Fruit fly (Drosophila melanogaster): ENCODE results near the gene Apl.

Gene Apl

dm6 chr3L:16615132-16615709 lies 20.2 kb downstream of the Apl start, which contains the start of gene Mo25 (continued):
- TF ChIP-seq CG9437 (GFP tag; optimal IDR thresholded peaks at IDR 0.05) (peak; percentile 6), CG18011 (GFP tag; optimal IDR thresholded peaks at IDR 0.05) (no peak), Adf1 (GFP tag; IDR thresholded peaks at IDR 0.05) (peak; percentile 39; the same call in 1 of the 2 replicates), MBD-R2 (GFP tag; IDR thresholded peaks at IDR 0.05) (peak; percentile 86), ato (GFP tag; IDR thresholded peaks at IDR 0.05; ENCODE audit: partially characterized antibody) (peak; percentile 55), ssp (GFP tag; IDR thresholded peaks at IDR 0.05) (peak; percentile 29; the same call in 1 of the 2 replicates), CG4424 (GFP tag; optimal IDR thresholded peaks at IDR 0.05) (peak; percentile 52), tin (GFP tag; optimal IDR thresholded peaks at IDR 0.05) (peak; percentile 49), TFAM (GFP tag; optimal IDR thresholded peaks at IDR 0.05) (no peak), NC2α (GFP tag; optimal IDR thresholded peaks at IDR 0.05) (no peak), peb (GFP tag; IDR thresholded peaks at IDR 0.05) (no peak), CG8924 (tag; optimal IDR thresholded peaks at IDR 0.05) (peak; percentile 51), CG4328 (GFP tag; optimal IDR thresholded peaks at IDR 0.05) (peak; percentile 7), HLH3B (GFP tag; IDR thresholded peaks at IDR 0.05) (peak; percentile 32; the same call in 1 of the 2 replicates), C15 (GFP tag; IDR thresholded peaks at IDR 0.05) (no peak), CG8388 (GFP tag; optimal IDR thresholded peaks at IDR 0.05) (peak; percentile 11), HLHmδ (GFP tag; optimal IDR thresholded peaks at IDR 0.05) (no peak), CG11247 (GFP tag; IDR thresholded peaks at IDR 0.05) (peak; percentile 35; the same call in 1 of the 2 replicates), sug (tag; optimal IDR thresholded peaks at IDR 0.05) (peak; percentile 52), HHEX (GFP tag; optimal IDR thresholded peaks at IDR 0.05) (no peak), CG17359 (tag; optimal IDR thresholded peaks at IDR 0.05) (peak; percentile 29), CG2116 (GFP tag; optimal IDR thresholded peaks at IDR 0.05) (peak; percentile 84), CG9876 (GFP tag; optimal IDR thresholded peaks at IDR 0.05) (no peak), mam (GFP tag; optimal IDR thresholded peaks at IDR 0.05) (peak; percentile 7), Sin3A (optimal IDR thresholded peaks at IDR 0.05) (no peak), Fer2 (tag; optimal IDR thresholded peaks at IDR 0.05) (peak; percentile 10), CG18262 (tag; optimal IDR thresholded peaks at IDR 0.05) (peak; percentile 34), trem (tag; optimal IDR thresholded peaks at IDR 0.05) (peak; percentile 78), CG7556 (GFP tag; optimal IDR thresholded peaks at IDR 0.05) (peak; percentile 29), CG30020 (tag; optimal IDR thresholded peaks at IDR 0.05) (peak; percentile 52), CoRest (tag; optimal IDR thresholded peaks at IDR 0.05) (peak; percentile 36), Dip3 (GFP tag; optimal IDR thresholded peaks at IDR 0.05) (peak; percentile 21), CG33213 (GFP tag; optimal IDR thresholded peaks at IDR 0.05) (no peak), CG13123 (GFP tag; optimal IDR thresholded peaks at IDR 0.05) (no peak), BEAF-32 (GFP tag; optimal IDR thresholded peaks at IDR 0.05) (peak; percentile 79), Rfx (GFP tag; IDR thresholded peaks at IDR 0.05) (peak; percentile 77), CG5245 (GFP tag; optimal IDR thresholded peaks at IDR 0.05) (peak; percentile 18), fd3F (GFP tag; optimal IDR thresholded peaks at IDR 0.05) (peak; percentile 28), jumu (GFP tag; optimal IDR thresholded peaks at IDR 0.05) (no peak), lbe (GFP tag; optimal IDR thresholded peaks at IDR 0.05) (peak; percentile 83), h (optimal IDR thresholded peaks at IDR 0.05) (no peak), D (optimal IDR thresholded peaks at IDR 0.05) (no peak), D (GFP tag; optimal IDR thresholded peaks at IDR 0.05) (no peak), psq (GFP tag; optimal IDR thresholded peaks at IDR 0.05) (no peak), CG15601 (tag; optimal IDR thresholded peaks at IDR 0.05) (peak; percentile 60), Hmr (GFP tag; optimal IDR thresholded peaks at IDR 0.05) (peak; percentile 52), CG32772 (GFP tag; IDR thresholded peaks at IDR 0.05) (peak; percentile 70), ci (GFP tag; IDR thresholded peaks at IDR 0.05) (peak; percentile 54; the same call in 2 of the 3 replicates), pb (GFP tag; optimal IDR thresholded peaks at IDR 0.05) (no peak), CG14860 (GFP tag; IDR thresholded peaks at IDR 0.05; ENCODE audit: partially characterized antibody) (peak; percentile 46; the same call in 2 of the 3 replicates), dysf (GFP tag; IDR thresholded peaks at IDR 0.05) (0 out of 3 replicates have a peak, but pooled peaks have one; percentile 36)

All from whole organism, embryonic.